Fruit fly (Drosophila melanogaster) whole organism, embryonic: ENCODE results near the gene CG32845.
A peak's percentile ranks its signal among the peaks of the same experiment; 100 is the strongest.

Experiments used
- ATbp ChIP-seq: fragments of 200-800 bp; sonication (Bioruptor generic); optimal IDR thresholded peaks from 2 replicates; lab custom pipeline; 2017; ENCODE audit warnings: missing biosample characterization, mild to moderate bottlenecking, missing genetic modification characterization, missing genetic modification reagents
- Atf-2 ChIP-seq: fragments of 200-800 bp; sonication (Bioruptor generic); optimal IDR thresholded peaks from 2 replicates; lab custom pipeline; 2016; ENCODE audit warnings: missing biosample characterization, missing genetic modification characterization
- BEAF-32 ChIP-seq: fragments of 200-800 bp; sonication (Bioruptor generic); optimal IDR thresholded peaks from 3 replicates; lab custom pipeline; 2017; ENCODE audit warnings: missing biosample characterization, missing genetic modification characterization, mild to moderate bottlenecking, moderate library complexity, missing genetic modification reagents
- Bteb2 ChIP-seq: fragments of 200-800 bp; sonication (Bioruptor generic); optimal IDR thresholded peaks from 2 replicates; lab custom pipeline; 2016; ENCODE audit warnings: missing biosample characterization, missing genetic modification characterization
- CG10431 ChIP-seq: fragments of 200-800 bp; sonication (Bioruptor generic); optimal IDR thresholded peaks from 3 replicates; lab custom pipeline; 2018; ENCODE audit warnings: missing biosample characterization, mild to moderate bottlenecking, missing genetic modification characterization
- CG11504 ChIP-seq: fragments of 200-800 bp; sonication (Bioruptor generic); optimal IDR thresholded peaks from 3 replicates; lab custom pipeline; 2019; ENCODE audit warnings: missing biosample characterization, mild to moderate bottlenecking, missing genetic modification characterization, moderate library complexity
- CG12155 ChIP-seq: fragments of 200-800 bp; sonication (Bioruptor generic); optimal IDR thresholded peaks from 3 replicates; lab custom pipeline; 2016; ENCODE audit warnings: missing biosample characterization, missing genetic modification characterization
- CG1233 ChIP-seq: fragments of 200-800 bp; sonication (Bioruptor generic); optimal IDR thresholded peaks from 4 replicates; lab custom pipeline; 2018; ENCODE audit warnings: missing biosample characterization, mild to moderate bottlenecking, missing genetic modification characterization
- CG15601 ChIP-seq: fragments of 200-800 bp; sonication (Bioruptor generic); optimal IDR thresholded peaks from 3 replicates; lab custom pipeline; 2019; ENCODE audit warnings: missing biosample characterization, mild to moderate bottlenecking, missing genetic modification characterization, moderate library complexity
- CG17802 ChIP-seq: fragments of 200-800 bp; sonication (Bioruptor generic); optimal IDR thresholded peaks from 2 replicates; lab custom pipeline; 2018; ENCODE audit warnings: missing biosample characterization, mild to moderate bottlenecking, missing genetic modification characterization, moderate library complexity
- CG17829 ChIP-seq: fragments of 200-800 bp; optimal IDR thresholded peaks from 2 replicates; lab custom pipeline; 2019; ENCODE audit warnings: missing biosample characterization, mild to moderate bottlenecking, missing genetic modification characterization, moderate library complexity
- CG2116 ChIP-seq: fragments of 200-800 bp; sonication (Bioruptor generic); optimal IDR thresholded peaks from 3 replicates; lab custom pipeline; 2018; ENCODE audit warnings: missing biosample characterization, mild to moderate bottlenecking, missing genetic modification characterization
- CG2120 ChIP-seq: fragments of 200-800 bp; sonication (Bioruptor generic); optimal IDR thresholded peaks from 3 replicates; lab custom pipeline; 2016; ENCODE audit warnings: missing biosample characterization, missing genetic modification characterization
- CG2129 ChIP-seq: fragments of 200-800 bp; sonication (Bioruptor generic); IDR thresholded peaks from 2 replicates; pipeline ENCODE4 v1.3.6; 2022; ENCODE audit warnings: missing biosample characterization, missing genetic modification characterization; ENCODE audit not compliant: partially characterized antibody
- CG2199 ChIP-seq: fragments of 200-800 bp; sonication (Bioruptor generic); IDR thresholded peaks from 3 replicates; pipeline ENCODE4 v1.3.6; 2022; ENCODE audit warnings: missing biosample characterization, missing genetic modification characterization
- CG2202 ChIP-seq: fragments of 200-800 bp; sonication (Bioruptor generic); optimal IDR thresholded peaks from 2 replicates; lab custom pipeline; 2018; ENCODE audit warnings: missing biosample characterization, mild to moderate bottlenecking, missing genetic modification characterization
- CG2678 ChIP-seq: fragments of 200-800 bp; sonication (Bioruptor generic); optimal IDR thresholded peaks from 3 replicates; lab custom pipeline; 2019; ENCODE audit warnings: missing biosample characterization, mild to moderate bottlenecking, missing genetic modification characterization, moderate library complexity
- CG30020 ChIP-seq: fragments of 200-800 bp; optimal IDR thresholded peaks from 2 replicates; lab custom pipeline; 2019; ENCODE audit warnings: missing biosample characterization, mild to moderate bottlenecking, missing genetic modification characterization, moderate library complexity
- CG34224 ChIP-seq: fragments of 200-800 bp; sonication (Bioruptor generic); IDR thresholded peaks from 3 replicates; pipeline ENCODE4 v1.3.6; 2022; ENCODE audit warnings: missing biosample characterization, missing genetic modification characterization; ENCODE audit not compliant: partially characterized antibody
- CG6683 ChIP-seq: fragments of 200-800 bp; sonication (Bioruptor generic); optimal IDR thresholded peaks from 2 replicates; lab custom pipeline; 2017; ENCODE audit warnings: missing biosample characterization, mild to moderate bottlenecking, missing genetic modification characterization, missing genetic modification reagents
- CG8290 ChIP-seq, 3 experiments: fragments of 200-800 bp; sonication (Bioruptor generic); optimal IDR thresholded peaks; 2 replicates each; lab custom pipeline; 2016 to 2019; ENCODE audit warnings: missing biosample characterization in 3 of 3, missing genetic modification characterization in 3 of 3, mild to moderate bottlenecking in 2 of 3, moderate library complexity in 1 of 3
- CG8478 ChIP-seq: fragments of >200 bp; optimal IDR thresholded peaks from 2 replicates; lab custom pipeline; 2018
- CG9727 ChIP-seq: fragments of 200-800 bp; sonication (Bioruptor generic); optimal IDR thresholded peaks from 3 replicates; lab custom pipeline; 2017; ENCODE audit warnings: missing biosample characterization, mild to moderate bottlenecking, missing genetic modification characterization
- D19B ChIP-seq: fragments of 200-800 bp; sonication (Bioruptor generic); optimal IDR thresholded peaks from 2 replicates; lab custom pipeline; 2017; ENCODE audit warnings: missing biosample characterization, mild to moderate bottlenecking, missing genetic modification characterization
- Dip3 ChIP-seq: fragments of 200-800 bp; sonication (Bioruptor generic); optimal IDR thresholded peaks from 3 replicates; lab custom pipeline; 2016; ENCODE audit warnings: missing biosample characterization, missing genetic modification characterization
- E2f2 ChIP-seq: fragments of 200-800 bp; sonication (Bioruptor generic); IDR thresholded peaks from 2 replicates; pipeline ENCODE4 v1.3.6; 2022; ENCODE audit warnings: missing biosample characterization, missing genetic modification characterization
- HLH54F ChIP-seq: fragments of 200-800 bp; sonication (Bioruptor generic); optimal IDR thresholded peaks from 3 replicates; lab custom pipeline; 2016; ENCODE audit warnings: missing biosample characterization, missing genetic modification characterization
- Hey ChIP-seq: fragments of 200-800 bp; sonication (Bioruptor generic); optimal IDR thresholded peaks from 3 replicates; lab custom pipeline; 2018; ENCODE audit warnings: missing biosample characterization, mild to moderate bottlenecking, missing genetic modification characterization
- Jarid2 ChIP-seq: fragments of 200-800 bp; sonication (Bioruptor generic); optimal IDR thresholded peaks from 3 replicates; lab custom pipeline; 2017; ENCODE audit warnings: mild to moderate bottlenecking, missing biosample characterization, missing genetic modification reagents, missing genetic modification characterization
- Mes4 ChIP-seq: fragments of 200-800 bp; sonication (Bioruptor generic); optimal IDR thresholded peaks from 2 replicates; lab custom pipeline; 2016; ENCODE audit warnings: missing biosample characterization, missing genetic modification characterization
- Neu2 ChIP-seq: fragments of 200-800 bp; sonication (Bioruptor generic); optimal IDR thresholded peaks from 3 replicates; lab custom pipeline; 2016; ENCODE audit warnings: missing biosample characterization, missing genetic modification characterization, borderline replicate concordance
- Side ChIP-seq: fragments of 200-800 bp; sonication (Bioruptor generic); optimal IDR thresholded peaks from 2 replicates; lab custom pipeline; 2016; ENCODE audit warnings: missing biosample characterization, missing genetic modification characterization
- Ssrp ChIP-seq: fragments of 200-800 bp; sonication (Bioruptor generic); optimal IDR thresholded peaks from 2 replicates; lab custom pipeline; 2018; ENCODE audit warnings: missing biosample characterization, mild to moderate bottlenecking, missing genetic modification characterization, moderate library complexity
- Trl ChIP-seq, 3 experiments: fragments of >200 bp in 2 of 3; fragments of 200-800 bp in 1 of 3; sonication (Bioruptor generic) in 1 of 3; optimal IDR thresholded peaks; 2 replicates in 1 of 3; 3 replicates in 2 of 3; lab custom pipeline; 2016 to 2017; ENCODE audit warnings: missing biosample characterization in 1 of 3, missing genetic modification characterization in 1 of 3
- ato ChIP-seq: fragments of 200-800 bp; sonication (Bioruptor generic); IDR thresholded peaks from 2 replicates; pipeline ENCODE4 v1.3.6; 2022; ENCODE audit warnings: missing biosample characterization, missing genetic modification characterization; ENCODE audit not compliant: partially characterized antibody
- crc ChIP-seq: fragments of 200-800 bp; sonication (Bioruptor generic); optimal IDR thresholded peaks from 2 replicates; lab custom pipeline; 2016; ENCODE audit warnings: missing biosample characterization, missing genetic modification characterization
- crol ChIP-seq: fragments of 200-800 bp; sonication (Bioruptor generic); IDR thresholded peaks from 2 replicates; pipeline ENCODE4 v1.3.6; 2022; ENCODE audit warnings: missing biosample characterization, missing genetic modification characterization
- dan ChIP-seq: fragments of 200-800 bp; sonication (Bioruptor generic); IDR thresholded peaks from 2 replicates; pipeline ENCODE4 v1.3.6; 2022; ENCODE audit warnings: missing biosample characterization, missing genetic modification characterization
- exex ChIP-seq: fragments of 200-800 bp; sonication (Bioruptor generic); optimal IDR thresholded peaks from 4 replicates; lab custom pipeline; 2018; ENCODE audit warnings: missing biosample characterization, mild to moderate bottlenecking, missing genetic modification characterization, moderate library complexity
- fd64A ChIP-seq: fragments of 200-800 bp; sonication (Bioruptor generic); optimal IDR thresholded peaks from 3 replicates; lab custom pipeline; 2018; ENCODE audit warnings: missing biosample characterization, mild to moderate bottlenecking, missing genetic modification characterization
- gcm ChIP-seq: fragments of 200-800 bp; sonication (Bioruptor generic); optimal IDR thresholded peaks from 2 replicates; lab custom pipeline; 2019; ENCODE audit warnings: missing biosample characterization, mild to moderate bottlenecking, missing genetic modification characterization, moderate library complexity
- ind ChIP-seq: fragments of 200-800 bp; sonication (Bioruptor generic); optimal IDR thresholded peaks from 3 replicates; lab custom pipeline; 2016; ENCODE audit warnings: missing biosample characterization, missing genetic modification characterization
- lilli ChIP-seq: fragments of 200-800 bp; sonication (Bioruptor generic); optimal IDR thresholded peaks from 3 replicates; lab custom pipeline; 2016; ENCODE audit warnings: missing biosample characterization, missing genetic modification characterization
- schlank ChIP-seq: fragments of 200-800 bp; sonication (Bioruptor generic); optimal IDR thresholded peaks from 2 replicates; lab custom pipeline; 2018; ENCODE audit warnings: missing biosample characterization, mild to moderate bottlenecking, missing genetic modification characterization
- trem ChIP-seq: fragments of 200-800 bp; optimal IDR thresholded peaks from 3 replicates; lab custom pipeline; 2019; ENCODE audit warnings: missing biosample characterization, mild to moderate bottlenecking, missing genetic modification characterization, moderate library complexity
- unc-4 ChIP-seq: fragments of 200-800 bp; sonication (Bioruptor generic); IDR thresholded peaks from 2 replicates; pipeline ENCODE4 v1.3.6; 2022; ENCODE audit warnings: missing biosample characterization, missing genetic modification characterization; ENCODE audit not compliant: partially characterized antibody
- usp ChIP-seq: fragments of >200 bp; optimal IDR thresholded peaks from 2 replicates; lab custom pipeline; 2017; ENCODE audit warnings: missing biosample characterization, missing genetic modification characterization

Gene CG32845

DNA sequence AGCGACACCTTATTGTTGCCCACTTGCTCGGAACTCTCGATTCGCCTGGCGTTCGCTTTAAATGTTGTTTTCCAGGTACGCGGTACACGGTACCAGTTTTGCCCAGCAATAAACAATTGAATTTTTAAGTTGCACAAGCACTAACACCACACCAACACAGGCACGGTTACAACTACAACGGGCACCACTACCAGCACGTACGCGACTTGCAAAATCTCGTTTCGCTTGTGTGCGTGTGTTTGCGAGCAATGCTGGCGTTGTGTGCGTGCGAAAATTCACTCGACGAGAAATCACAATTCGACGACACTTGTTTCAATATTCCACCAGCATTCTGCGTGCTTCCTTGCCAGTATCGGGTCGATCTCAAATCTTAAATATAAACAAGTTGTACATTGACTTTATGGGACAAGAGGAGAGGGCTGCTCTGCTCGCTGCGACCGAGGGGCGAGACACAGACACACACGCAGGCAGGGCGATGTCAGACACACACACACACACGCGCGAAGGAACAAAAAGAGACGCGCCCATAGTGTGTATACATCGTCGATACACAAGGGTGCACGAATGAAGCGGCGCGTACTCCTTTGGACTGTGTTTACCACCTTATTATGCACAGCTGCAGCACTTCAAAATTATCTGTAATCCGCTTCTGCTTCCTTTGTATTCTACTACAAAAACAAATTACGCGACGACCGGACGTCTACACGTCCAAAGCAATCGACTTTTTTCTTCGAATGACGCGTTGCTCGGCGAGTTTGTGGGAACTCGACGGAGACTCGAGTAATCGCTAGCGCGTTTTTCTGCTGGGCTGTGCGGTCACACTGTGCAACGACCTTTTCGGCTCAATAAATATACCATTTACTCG, 46.2 kb upstream of the CG32845 start, which contains the start of gene fwd (continued):
- TF ChIP-seq BEAF-32 = peak; percentile 52
- no peak for TF ChIP-seq usp
- TF ChIP-seq ato (GFP tag; lab: Robert Waterston, UW) = peak; percentile 44; the same call in 1 of the 2 replicates
- peak; percentile 8 for TF ChIP-seq Side (GFP tag; lab: Kevin White, UChicago)
- TF ChIP-seq CG8290 (GFP tag; optimal IDR thresholded peaks at IDR 0.05; lab: Kevin White, UChicago) = peak; percentile 61
- TF ChIP-seq CG8290 (tag; optimal IDR thresholded peaks at IDR 0.05; lab: Kevin White, UChicago) = peak; percentile 77 to 81
- peak; percentile 90 for TF ChIP-seq Jarid2 (GFP tag; lab: Kevin White, UChicago)
- peak; percentile 54 for TF ChIP-seq CG30020 (tag; lab: Kevin White, UChicago)
- TF ChIP-seq dan = no peak
- no peak for TF ChIP-seq Atf-2 (GFP tag; lab: Kevin White, UChicago)
- TF ChIP-seq CG6683 = peak; percentile 20
- no peak for TF ChIP-seq ind (GFP tag; lab: Kevin White, UChicago)
- no peak for TF ChIP-seq CG10431 (GFP tag; lab: Kevin White, UChicago)
- TF ChIP-seq CG2116 (GFP tag; lab: Kevin White, UChicago) = peak; percentile 74
- TF ChIP-seq Dip3 (GFP tag; lab: Kevin White, UChicago) = no peak
- peak; percentile 40; the same call in 1 of the 3 replicates for TF ChIP-seq CG2199 (GFP tag; lab: Robert Waterston, UW)
- TF ChIP-seq lilli (GFP tag; lab: Kevin White, UChicago) = peak; percentile 38
- TF ChIP-seq Trl (optimal IDR thresholded peaks at IDR 0.05; lab: Kevin White, UChicago) = no peak
- TF ChIP-seq Trl (GFP tag; optimal IDR thresholded peaks at IDR 0.05; lab: Kevin White, UChicago) = no peak
- TF ChIP-seq CG11504 (tag; lab: Kevin White, UChicago) = no peak
- peak; percentile 78 for TF ChIP-seq CG8478
- TF ChIP-seq CG2120 (GFP tag; lab: Kevin White, UChicago) = no peak
- TF ChIP-seq Mes4 (GFP tag; lab: Kevin White, UChicago) = peak; percentile 46
- TF ChIP-seq CG17802 (tag; lab: Kevin White, UChicago) = no peak
- TF ChIP-seq Ssrp = no peak
- 0 out of 2 replicates have a peak, but pooled peaks have one; percentile 20 for TF ChIP-seq unc-4 (GFP tag; lab: Robert Waterston, UW)
- TF ChIP-seq HLH54F (GFP tag; lab: Kevin White, UChicago) = no peak
- TF ChIP-seq CG2129 (GFP tag; lab: Robert Waterston, UW) = no peak
- no peak for TF ChIP-seq Hey (tag; lab: Kevin White, UChicago)
- TF ChIP-seq CG15601 (tag; lab: Kevin White, UChicago) = peak; percentile 52
- no peak for TF ChIP-seq gcm (GFP tag; lab: Kevin White, UChicago)
- TF ChIP-seq fd64A (GFP tag; lab: Kevin White, UChicago) = peak; percentile 46
- TF ChIP-seq ATbp (GFP tag; lab: Kevin White, UChicago) = no peak
- TF ChIP-seq CG12155 = peak; percentile 100
- 0 out of 2 replicates have a peak, but pooled peaks have one; percentile 52 for TF ChIP-seq E2f2 (GFP tag; lab: Robert Waterston, UW)
- peak; percentile 70 for TF ChIP-seq CG17829 (tag; lab: Kevin White, UChicago)
- TF ChIP-seq crol (GFP tag; lab: Robert Waterston, UW) = peak; percentile 89
- no peak for TF ChIP-seq Bteb2 (GFP tag; lab: Kevin White, UChicago)
- peak; percentile 81 for TF ChIP-seq trem (tag; lab: Kevin White, UChicago)
- no peak for TF ChIP-seq exex (tag; lab: Kevin White, UChicago)
- peak; percentile 17 for TF ChIP-seq schlank (tag; lab: Kevin White, UChicago)
- no peak for TF ChIP-seq CG2678 (tag; lab: Kevin White, UChicago)
- TF ChIP-seq crc (GFP tag; lab: Kevin White, UChicago) = no peak
- peak; percentile 18 for TF ChIP-seq CG1233 (GFP tag; lab: Kevin White, UChicago)
- no peak for TF ChIP-seq Neu2 (GFP tag; lab: Kevin White, UChicago)
- no peak for TF ChIP-seq CG34224 (GFP tag; lab: Robert Waterston, UW)
- TF ChIP-seq CG9727 = peak; percentile 54
- TF ChIP-seq D19B = peak; percentile 71
- TF ChIP-seq CG2202 (tag; lab: Kevin White, UChicago) = no peak
